Worm (Caenorhabditis elegans): ENCODE measurements around the gene col-117.

- TF ChIP-seq rcor-1 (GFP tag; IDR thresholded peaks at IDR 0.05) (no peak), ztf-25 (GFP tag; IDR thresholded peaks at IDR 0.05) (no peak), F49E8.2 (tag; optimal IDR thresholded peaks at IDR 0.05; ENCODE audit: insufficient read depth) (no peak), mes-4 (tag; optimal IDR thresholded peaks at IDR 0.05) (no peak), unc-130 (GFP tag; optimal IDR thresholded peaks at IDR 0.05) (no peak), ztf-22 (GFP tag; optimal IDR thresholded peaks at IDR 0.05) (no peak), ceh-79 (tag; optimal IDR thresholded peaks at IDR 0.05) (no peak), lin-54 (GFP tag; optimal IDR thresholded peaks at IDR 0.05) (no peak), pha-4 (tag; optimal IDR thresholded peaks at IDR 0.05) (no peak)
These were observed 7.4 kb downstream of the col-117 start for ce11 chrIV:8816617-8817016.
